Fruit fly (Drosophila melanogaster): ENCODE data around the gene LpR1.

DNA sequence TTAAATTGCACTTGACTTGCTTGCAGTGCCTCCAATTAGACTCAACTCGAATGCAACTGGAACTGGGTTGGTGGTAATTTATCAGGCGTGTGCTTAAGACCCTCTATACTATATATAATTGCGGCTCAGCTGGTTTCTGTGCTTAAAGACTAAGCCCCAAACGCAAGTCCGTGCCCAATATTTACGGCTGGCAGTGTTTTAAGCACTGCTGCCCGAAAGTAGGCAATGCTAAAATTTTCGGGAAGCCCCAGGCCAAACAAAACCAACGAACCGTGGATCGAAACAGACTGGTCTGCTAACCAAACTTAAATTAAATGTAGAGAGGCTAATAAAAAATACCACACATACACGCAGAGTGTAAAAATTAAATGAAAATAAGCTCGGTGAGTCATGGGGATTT is 41.9 kb downstream of the LpR1 start:
- no peak for TF ChIP-seq ovo (GFP tag; optimal IDR thresholded peaks at IDR 0.05)
- no peak for TF ChIP-seq kay (GFP tag; ENCODE audit: borderline replicate concordance)
- TF ChIP-seq bab1 (GFP tag; optimal IDR thresholded peaks at IDR 0.05), result no peak
- TF ChIP-seq CG7101 (tag; optimal IDR thresholded peaks at IDR 0.05), result no peak
- no peak for TF ChIP-seq CG12768 (GFP tag; optimal IDR thresholded peaks at IDR 0.05)
- TF ChIP-seq CG14711 (tag; optimal IDR thresholded peaks at IDR 0.05), result no peak
- TF ChIP-seq Crg-1 (GFP tag; optimal IDR thresholded peaks at IDR 0.05), result no peak
- no peak for TF ChIP-seq CG33017 (tag; optimal IDR thresholded peaks at IDR 0.05)
